Fruit fly (Drosophila melanogaster) whole organism, pupa: Measurements from ENCODE around the gene CG15020.

ENCODE experiments used
- CG10348 ChIP-seq: fragments of 200-800 bp; sonication (Bioruptor generic); IDR thresholded peaks from 2 replicates; pipeline ENCODE4 v1.3.6; 2022; ENCODE audit warnings: missing biosample characterization, missing genetic modification characterization
- CG12605 ChIP-seq: fragments of 200-800 bp; sonication (Bioruptor generic); IDR thresholded peaks from 2 replicates; pipeline ENCODE4 v1.3.6; 2022; ENCODE audit warnings: missing biosample characterization, missing genetic modification characterization
- CG13204 ChIP-seq: fragments of 200-800 bp; sonication (Bioruptor generic); optimal IDR thresholded peaks from 2 replicates; lab custom pipeline; 2018; ENCODE audit warnings: missing biosample characterization, mild to moderate bottlenecking, missing genetic modification characterization, moderate library complexity
- CG14655 ChIP-seq: fragments of 200-800 bp; sonication (Bioruptor generic); optimal IDR thresholded peaks from 3 replicates; lab custom pipeline; 2017; ENCODE audit warnings: mild to moderate bottlenecking, missing biosample characterization, missing genetic modification reagents, missing genetic modification characterization
- CG15710 ChIP-seq: fragments of 200-800 bp; sonication (Bioruptor generic); optimal IDR thresholded peaks from 2 replicates; lab custom pipeline; 2018; ENCODE audit warnings: missing biosample characterization, mild to moderate bottlenecking, missing genetic modification characterization, moderate library complexity
- CG17806 ChIP-seq: fragments of 200-800 bp; sonication (Bioruptor generic); optimal IDR thresholded peaks from 2 replicates; lab custom pipeline; 2018; ENCODE audit warnings: missing biosample characterization, mild to moderate bottlenecking, missing genetic modification characterization, moderate library complexity
- CG32121 ChIP-seq: fragments of 200-800 bp; sonication (Bioruptor generic); IDR thresholded peaks from 2 replicates; pipeline ENCODE4 v1.3.6; 2022; ENCODE audit warnings: missing biosample characterization, missing genetic modification characterization
- CG34367 ChIP-seq: fragments of 200-800 bp; sonication (Bioruptor generic); optimal IDR thresholded peaks from 2 replicates; lab custom pipeline; 2018; ENCODE audit warnings: missing biosample characterization, mild to moderate bottlenecking, missing genetic modification characterization
- CG4496 ChIP-seq: fragments of 200-800 bp; sonication (Bioruptor generic); IDR thresholded peaks from 3 replicates; pipeline ENCODE4 v1.3.6; 2022; ENCODE audit warnings: missing biosample characterization, missing genetic modification characterization
- CG8159 ChIP-seq: fragments of 200-800 bp; sonication (Bioruptor generic); optimal IDR thresholded peaks from 3 replicates; lab custom pipeline; 2018; ENCODE audit warnings: missing biosample characterization, mild to moderate bottlenecking, missing genetic modification characterization, moderate library complexity
- CG8301 ChIP-seq: fragments of 200-800 bp; sonication (Bioruptor generic); optimal IDR thresholded peaks from 2 replicates; lab custom pipeline; 2018; ENCODE audit warnings: missing biosample characterization, mild to moderate bottlenecking, missing genetic modification characterization
- CG9948 ChIP-seq: fragments of 200-800 bp; sonication (Bioruptor generic); optimal IDR thresholded peaks from 2 replicates; lab custom pipeline; 2018; ENCODE audit warnings: missing biosample characterization, mild to moderate bottlenecking, missing genetic modification characterization, moderate library complexity
- D1 ChIP-seq: fragments of 200-800 bp; sonication (Bioruptor generic); optimal IDR thresholded peaks from 2 replicates; lab custom pipeline; 2018; ENCODE audit warnings: missing biosample characterization, mild to moderate bottlenecking, missing genetic modification characterization, moderate library complexity
- EcR ChIP-seq: fragments of 200-800 bp; sonication (Bioruptor generic); optimal IDR thresholded peaks from 3 replicates; lab custom pipeline; 2019; ENCODE audit warnings: missing biosample characterization, missing genetic modification characterization, mild to moderate bottlenecking, moderate library complexity, missing genetic modification reagents
- Ets98B ChIP-seq: fragments of 200-800 bp; sonication (Bioruptor generic); IDR thresholded peaks from 2 replicates; pipeline ENCODE4 v1.3.6; 2022; ENCODE audit warnings: missing biosample characterization, missing genetic modification characterization
- Pif1A ChIP-seq: fragments of 200-800 bp; sonication (Bioruptor generic); optimal IDR thresholded peaks from 3 replicates; lab custom pipeline; 2016; ENCODE audit warnings: missing biosample characterization, missing genetic modification characterization
- Pif1B ChIP-seq: fragments of 200-800 bp; sonication (Bioruptor generic); optimal IDR thresholded peaks from 3 replicates; lab custom pipeline; 2016; ENCODE audit warnings: missing biosample characterization, missing genetic modification characterization
- Snoo ChIP-seq: fragments of 200-800 bp; sonication (Bioruptor generic); optimal IDR thresholded peaks from 3 replicates; lab custom pipeline; 2017; ENCODE audit warnings: missing biosample characterization, mild to moderate bottlenecking, missing genetic modification characterization, inconsistent platforms
- fd96Ca ChIP-seq: fragments of 200-800 bp; sonication (Bioruptor generic); IDR thresholded peaks from 3 replicates; pipeline ENCODE4 v1.3.6; 2022; ENCODE audit warnings: missing biosample characterization, missing genetic modification characterization
- gl ChIP-seq: fragments of 200-800 bp; sonication (Bioruptor generic); optimal IDR thresholded peaks from 2 replicates; lab custom pipeline; 2018; ENCODE audit warnings: missing biosample characterization, mild to moderate bottlenecking, missing genetic modification characterization
- rn ChIP-seq: fragments of 200-800 bp; sonication (Bioruptor generic); IDR thresholded peaks from 2 replicates; pipeline ENCODE4 v1.3.6; 2022; ENCODE audit warnings: missing biosample characterization, missing genetic modification characterization

CG15020 gene

dm6 chr3L:4399905-4400304, 21.6 kb upstream of the CG15020 start:
- peak; percentile 6 for TF ChIP-seq CG8301 (tag; lab: Kevin White, UChicago)
- no peak for TF ChIP-seq CG10348 (GFP tag; lab: Robert Waterston, UW)
- no peak for TF ChIP-seq fd96Ca (GFP tag; lab: Robert Waterston, UW)
- no peak for TF ChIP-seq CG9948
- no peak for TF ChIP-seq Pif1A (GFP tag; lab: Kevin White, UChicago)
- TF ChIP-seq CG17806 (tag; lab: Kevin White, UChicago), result no peak
- peak; percentile 11 for TF ChIP-seq CG8159
- no peak for TF ChIP-seq gl
- TF ChIP-seq Snoo (tag; lab: Kevin White, UChicago), result peak; percentile 2
- TF ChIP-seq CG12605 (GFP tag; lab: Robert Waterston, UW), result no peak
- TF ChIP-seq CG13204 (GFP tag; lab: Kevin White, UChicago), result no peak
- no peak for TF ChIP-seq D1 (tag; lab: Kevin White, UChicago)
- TF ChIP-seq CG14655, result no peak
- no peak for TF ChIP-seq EcR
- no peak for TF ChIP-seq CG34367
- TF ChIP-seq Pif1B (GFP tag; lab: Kevin White, UChicago), result no peak
- TF ChIP-seq Ets98B (GFP tag; lab: Robert Waterston, UW), result no peak
- 0 out of 3 replicates have a peak, but pooled peaks have one; percentile 24 for TF ChIP-seq CG4496 (GFP tag; lab: Robert Waterston, UW)
- TF ChIP-seq CG15710 (tag; lab: Kevin White, UChicago), result no peak
- TF ChIP-seq CG32121 (GFP tag; lab: Robert Waterston, UW), result no peak
- TF ChIP-seq rn (GFP tag; lab: Robert Waterston, UW), result no peak

- no peak for TF ChIP-seq Pif1B (GFP tag; lab: Kevin White, UChicago)
- no peak for TF ChIP-seq CG12605 (GFP tag; lab: Robert Waterston, UW)
- no peak for TF ChIP-seq CG8159
Observed at dm6 chr3L:4401241-4401640, 20.2 kb upstream of the CG15020 start.

dm6 chr3L:4403180-4403769, 18.2 kb upstream of the CG15020 start, which contains the start of gene Syx17:
Gene Syx17 (plus strand): TSS chr3L:4403487.
- peak; percentile 67 for TF ChIP-seq CG8301 (tag; lab: Kevin White, UChicago)
- TF ChIP-seq CG17806 (tag; lab: Kevin White, UChicago), result peak; percentile 49
- TF ChIP-seq fd96Ca (GFP tag; lab: Robert Waterston, UW), result peak; percentile 26; the same call in 1 of the 3 replicates
- peak; percentile 35; the same call in 1 of the 2 replicates for TF ChIP-seq CG12605 (GFP tag; lab: Robert Waterston, UW)
- TF ChIP-seq CG13204 (GFP tag; lab: Kevin White, UChicago), result no peak
- peak; percentile 47 for TF ChIP-seq Pif1B (GFP tag; lab: Kevin White, UChicago)
- TF ChIP-seq Snoo (tag; lab: Kevin White, UChicago), result peak; percentile 37
- TF ChIP-seq CG14655, result peak; percentile 55
- TF ChIP-seq CG15710 (tag; lab: Kevin White, UChicago), result peak; percentile 43
- TF ChIP-seq rn (GFP tag; lab: Robert Waterston, UW), result no peak
- TF ChIP-seq CG4496 (GFP tag; lab: Robert Waterston, UW), result peak; percentile 74
- peak; percentile 49 for TF ChIP-seq EcR
- TF ChIP-seq CG9948, result peak; percentile 51
- peak; percentile 61; the same call in 1 of the 2 replicates for TF ChIP-seq CG32121 (GFP tag; lab: Robert Waterston, UW)
- TF ChIP-seq Ets98B (GFP tag; lab: Robert Waterston, UW), result peak; percentile 71
- peak; percentile 28 for TF ChIP-seq D1 (tag; lab: Kevin White, UChicago)
- TF ChIP-seq gl, result no peak
- peak; percentile 62 for TF ChIP-seq Pif1A (GFP tag; lab: Kevin White, UChicago)
- TF ChIP-seq CG8159, result peak; percentile 46
- peak; percentile 35 for TF ChIP-seq CG34367
- no peak for TF ChIP-seq CG10348 (GFP tag; lab: Robert Waterston, UW)

- TF ChIP-seq EcR (no peak), D1 (tag; lab: Kevin White, UChicago) (no peak), CG8159 (no peak), fd96Ca (GFP tag; lab: Robert Waterston, UW) (no peak), CG15710 (tag; lab: Kevin White, UChicago) (no peak), CG8301 (tag; lab: Kevin White, UChicago) (no peak), CG12605 (GFP tag; lab: Robert Waterston, UW) (no peak), CG14655 (no peak)
Observed at dm6 chr3L:4405922-4406321, 15.5 kb upstream of the CG15020 start, which contains the start of gene CG15019. Gene CG15019 (minus strand): TSS chr3L:4406059.

- TF ChIP-seq Snoo (tag; lab: Kevin White, UChicago) (peak; percentile 85), fd96Ca (GFP tag; lab: Robert Waterston, UW) (peak; percentile 47; the same call in 2 of the 3 replicates), Pif1A (GFP tag; lab: Kevin White, UChicago) (peak; percentile 83), CG10348 (GFP tag; lab: Robert Waterston, UW) (peak; percentile 41; the same call in 1 of the 2 replicates), CG34367 (peak; percentile 84), CG8159 (peak; percentile 94), Pif1B (GFP tag; lab: Kevin White, UChicago) (peak; percentile 83), CG12605 (GFP tag; lab: Robert Waterston, UW) (no peak), CG15710 (tag; lab: Kevin White, UChicago) (peak; percentile 91), CG14655 (peak; percentile 93), CG32121 (GFP tag; lab: Robert Waterston, UW) (peak; percentile 56), EcR (peak; percentile 53), Ets98B (GFP tag; lab: Robert Waterston, UW) (no peak; the same call in 1 of the 2 replicates), gl (peak; percentile 60), rn (GFP tag; lab: Robert Waterston, UW) (no peak), CG4496 (GFP tag; lab: Robert Waterston, UW) (peak; percentile 57; the same call in 2 of the 3 replicates), CG17806 (tag; lab: Kevin White, UChicago) (peak; percentile 82), CG13204 (GFP tag; lab: Kevin White, UChicago) (peak; percentile 51), D1 (tag; lab: Kevin White, UChicago) (peak; percentile 65), CG9948 (peak; percentile 85), CG8301 (tag; lab: Kevin White, UChicago) (peak; percentile 89)
- TF ChIP-seq, all 21 proteins: peak for 18
Observed at dm6 chr3L:4406653-4407257, 14.7 kb upstream of the CG15020 start, which contains the start of gene TP53INP. Gene TP53INP (plus strand): TSS chr3L:4406943.
